Fruit fly (Drosophila melanogaster): Measurements from ENCODE around the gene TAF1B.

Gene TAF1B

dm6 chr3R:10161163-10161562, 17.2 kb upstream of the TAF1B start, which contains the start of gene CG6254 (continued):
- TF ChIP-seq Hr51 (GFP tag; optimal IDR thresholded peaks at IDR 0.05) (peak in 1 of 2 experiments; percentile 9), zen2 (GFP tag; IDR thresholded peaks at IDR 0.05; ENCODE audit: partially characterized antibody) (0 out of 3 replicates have a peak, but pooled peaks have one; percentile 24), Xrp1 (GFP tag; IDR thresholded peaks at IDR 0.05) (no peak), CG17385 (GFP tag; optimal IDR thresholded peaks at IDR 0.05) (no peak), gcm (GFP tag; optimal IDR thresholded peaks at IDR 0.05) (no peak), Trl (optimal IDR thresholded peaks at IDR 0.05) (no peak), Trl (GFP tag; optimal IDR thresholded peaks at IDR 0.05) (peak; percentile 47), CG7839 (tag; optimal IDR thresholded peaks at IDR 0.05) (no peak), CG4360 (GFP tag; IDR thresholded peaks at IDR 0.05) (no peak), cato (GFP tag; optimal IDR thresholded peaks at IDR 0.05; ENCODE audit: borderline replicate concordance) (no peak), B-H2 (GFP tag; optimal IDR thresholded peaks at IDR 0.05) (peak; percentile 71), CG11085 (GFP tag; IDR thresholded peaks at IDR 0.05) (no peak), ttk (GFP tag; IDR thresholded peaks at IDR 0.05) (no peak), pho (GFP tag; optimal IDR thresholded peaks at IDR 0.05) (peak; percentile 43), CG13424 (tag; optimal IDR thresholded peaks at IDR 0.05) (peak; percentile 52), CG17802 (tag; optimal IDR thresholded peaks at IDR 0.05) (peak; percentile 28), Abd-B (GFP tag; optimal IDR thresholded peaks at IDR 0.05) (peak; percentile 10), chm (GFP tag; IDR thresholded peaks at IDR 0.05) (no peak), Neu2 (GFP tag; optimal IDR thresholded peaks at IDR 0.05; ENCODE audit: borderline replicate concordance) (no peak), Dfd (GFP tag; optimal IDR thresholded peaks at IDR 0.05) (no peak), slbo (GFP tag; IDR thresholded peaks at IDR 0.05) (peak; percentile 74; the same call in 1 of the 2 replicates), ac (GFP tag; optimal IDR thresholded peaks at IDR 0.05) (no peak), CG17912 (GFP tag; optimal IDR thresholded peaks at IDR 0.05) (no peak), CG8089 (GFP tag; optimal IDR thresholded peaks at IDR 0.05) (no peak), pb (GFP tag; optimal IDR thresholded peaks at IDR 0.05) (peak; percentile 27), Deaf1 (tag; optimal IDR thresholded peaks at IDR 0.05) (no peak), CG7357 (GFP tag; IDR thresholded peaks at IDR 0.05) (no peak), Med (GFP tag) (peak; percentile 88), sisA (GFP tag; IDR thresholded peaks at IDR 0.05) (0 out of 2 replicates have a peak, but pooled peaks have one; percentile 18), CG2889 (GFP tag; IDR thresholded peaks at IDR 0.05) (no peak), CG13894 (tag; optimal IDR thresholded peaks at IDR 0.05) (no peak), zfh2 (GFP tag; optimal IDR thresholded peaks at IDR 0.05) (peak; percentile 50), tna (GFP tag; IDR thresholded peaks at IDR 0.05; ENCODE audit: partially characterized antibody) (0 out of 2 replicates have a peak, but pooled peaks have one; percentile 41), CG17328 (GFP tag; IDR thresholded peaks at IDR 0.05) (no peak), unc-4 (GFP tag; IDR thresholded peaks at IDR 0.05; ENCODE audit: partially characterized antibody) (0 out of 2 replicates have a peak, but pooled peaks have one; percentile 30), eyg (GFP tag; optimal IDR thresholded peaks at IDR 0.05) (peak; percentile 38), CG1233 (GFP tag; optimal IDR thresholded peaks at IDR 0.05) (no peak), knrl (GFP tag; IDR thresholded peaks at IDR 0.05; ENCODE audit: partially characterized antibody) (peak; percentile 56), ato (GFP tag; IDR thresholded peaks at IDR 0.05; ENCODE audit: partially characterized antibody) (peak; percentile 60; the same call in 1 of the 2 replicates), lilli (GFP tag; optimal IDR thresholded peaks at IDR 0.05) (peak; percentile 58), CG3163 (GFP tag; optimal IDR thresholded peaks at IDR 0.05) (peak; percentile 15), CG10147 (GFP tag; optimal IDR thresholded peaks at IDR 0.05) (no peak), vvl (GFP tag; IDR thresholded peaks at IDR 0.05) (peak; percentile 77), CG11504 (tag; optimal IDR thresholded peaks at IDR 0.05) (no peak), nerfin-1 (tag; optimal IDR thresholded peaks at IDR 0.05) (no peak), jigr1 (GFP tag; IDR thresholded peaks at IDR 0.05) (no peak), CG10654 (GFP tag; optimal IDR thresholded peaks at IDR 0.05) (peak; percentile 18), Dip3 (GFP tag; optimal IDR thresholded peaks at IDR 0.05) (peak; percentile 24), CG13123 (GFP tag; optimal IDR thresholded peaks at IDR 0.05) (no peak), CG4617 (GFP tag; optimal IDR thresholded peaks at IDR 0.05; ENCODE audit: borderline replicate concordance) (peak; percentile 85), Gsc (GFP tag; IDR thresholded peaks at IDR 0.05) (no peak)
